Fruit fly (Drosophila melanogaster) whole organism, wandering third instar larva: Measurements from ENCODE around the gene Capr.

ENCODE experiments used
- Abd-B ChIP-seq: fragments of >200 bp; optimal IDR thresholded peaks from 2 replicates; lab custom pipeline; 2017; ENCODE audit warnings: missing biosample characterization, missing genetic modification characterization
- CG32264 ChIP-seq: fragments of 200-800 bp; sonication (Bioruptor generic); optimal IDR thresholded peaks from 2 replicates; lab custom pipeline; 2016; ENCODE audit warnings: missing biosample characterization, missing genetic modification characterization
- CG9705 ChIP-seq: fragments of 200-800 bp; sonication (Bioruptor generic); optimal IDR thresholded peaks from 2 replicates; lab custom pipeline; 2018; ENCODE audit warnings: missing biosample characterization, mild to moderate bottlenecking, missing genetic modification characterization
- CrebA ChIP-seq: fragments of 200-800 bp; sonication (Bioruptor generic); optimal IDR thresholded peaks from 2 replicates; lab custom pipeline; 2016; ENCODE audit warnings: missing biosample characterization, mild to moderate bottlenecking, missing genetic modification characterization, borderline replicate concordance
- Dfd ChIP-seq: fragments of >200 bp; optimal IDR thresholded peaks from 2 replicates; lab custom pipeline; 2017; ENCODE audit warnings: missing biosample characterization, missing genetic modification characterization
- Dif ChIP-seq: fragments of 200-275, 200-300 bp; sonication (Bioruptor generic); optimal IDR thresholded peaks from 2 replicates; lab custom pipeline; 2018; ENCODE audit warnings: missing biosample characterization, missing genetic modification characterization; ENCODE audit not compliant: partially characterized antibody
- GATAd ChIP-seq: sonication (Bioruptor generic); optimal IDR thresholded peaks from 2 replicates; lab custom pipeline; 2016; ENCODE audit warnings: missing biosample characterization, missing genetic modification characterization
- HLH106 ChIP-seq: fragments of 200-800 bp; optimal IDR thresholded peaks from 3 replicates; lab custom pipeline; 2019; ENCODE audit warnings: missing biosample characterization, mild to moderate bottlenecking, missing genetic modification characterization, moderate library complexity
- Hnf4 ChIP-seq: fragments of 200-800 bp; sonication (Bioruptor generic); optimal IDR thresholded peaks from 2 replicates; lab custom pipeline; 2016; ENCODE audit warnings: missing biosample characterization, mild to moderate bottlenecking, missing genetic modification characterization
- Hr78 ChIP-seq: fragments of >200 bp; optimal IDR thresholded peaks from 2 replicates; lab custom pipeline; 2017; ENCODE audit warnings: missing biosample characterization, missing genetic modification characterization
- Jra ChIP-seq: sonication (Bioruptor generic); optimal IDR thresholded peaks from 2 replicates; lab custom pipeline; 2016; ENCODE audit warnings: missing biosample characterization, missing genetic modification characterization
- Mio ChIP-seq: sonication (Bioruptor generic); optimal IDR thresholded peaks from 2 replicates; lab custom pipeline; 2016; ENCODE audit warnings: missing biosample characterization, missing genetic modification characterization
- Myc ChIP-seq: fragments of >200 bp; optimal IDR thresholded peaks from 2 replicates; lab custom pipeline; 2017
- OdsH ChIP-seq: fragments of 200-800 bp; sonication (Bioruptor generic); optimal IDR thresholded peaks from 2 replicates; lab custom pipeline; 2016; ENCODE audit warnings: missing biosample characterization, mild to moderate bottlenecking, missing genetic modification characterization
- Rel ChIP-seq, 2 experiments: fragments of 200-800 bp; sonication (Bioruptor generic) in 1 of 2; optimal IDR thresholded peaks; 2 replicates in 1 of 2; 3 replicates in 1 of 2; lab custom pipeline; 2016 to 2019; ENCODE audit warnings: mild to moderate bottlenecking in 2 of 2, missing biosample characterization in 2 of 2, missing genetic modification characterization in 2 of 2, moderate library complexity in 1 of 2
- Sp1 ChIP-seq: fragments of 200-800 bp; sonication (Bioruptor generic); optimal IDR thresholded peaks from 3 replicates; lab custom pipeline; 2019; ENCODE audit warnings: missing biosample characterization, mild to moderate bottlenecking, missing genetic modification characterization, moderate library complexity
- br ChIP-seq: fragments of 200-800 bp; sonication (Bioruptor generic); optimal IDR thresholded peaks from 2 replicates; lab custom pipeline; 2016; ENCODE audit warnings: missing biosample characterization, missing genetic modification characterization
- brk ChIP-seq: fragments of 200-800 bp; sonication (Bioruptor generic); optimal IDR thresholded peaks from 2 replicates; lab custom pipeline; 2016; ENCODE audit warnings: missing biosample characterization, mild to moderate bottlenecking, missing genetic modification characterization
- dl ChIP-seq, 2 experiments: fragments of 175-275, 200-275 bp in 1 of 2; fragments of 200-275 bp in 1 of 2; sonication (Bioruptor generic); optimal IDR thresholded peaks; lab custom pipeline; 2018; ENCODE audit warnings: mild to moderate bottlenecking in 2 of 2, missing biosample characterization in 2 of 2, missing genetic modification characterization in 2 of 2, moderate library complexity in 2 of 2; ENCODE audit not compliant: partially characterized antibody in 2 of 2, insufficient read depth in 1 of 2
- dsf ChIP-seq: sonication (Bioruptor generic); optimal IDR thresholded peaks from 2 replicates; lab custom pipeline; 2016; ENCODE audit warnings: missing biosample characterization, missing genetic modification characterization, borderline replicate concordance
- ey ChIP-seq: fragments of 200-800 bp; sonication (Bioruptor generic); optimal IDR thresholded peaks from 2 replicates; lab custom pipeline; 2016; ENCODE audit warnings: missing biosample characterization, missing genetic modification characterization
- foxo ChIP-seq, 2 experiments: fragments of 200-800 bp; sonication (Bioruptor generic); optimal IDR thresholded peaks; 2 replicates in 1 of 2; 3 replicates in 1 of 2; lab custom pipeline; 2016 to 2017; ENCODE audit warnings: missing biosample characterization in 2 of 2, missing genetic modification characterization in 2 of 2
- fru ChIP-seq: fragments of 200-800 bp; sonication (Bioruptor generic); optimal IDR thresholded peaks from 3 replicates; lab custom pipeline; 2016; ENCODE audit warnings: missing biosample characterization, mild to moderate bottlenecking, missing genetic modification characterization
- h ChIP-seq: fragments of 200-800 bp; sonication (Bioruptor generic); optimal IDR thresholded peaks from 3 replicates; lab custom pipeline; 2016; ENCODE audit warnings: missing biosample characterization, mild to moderate bottlenecking, missing genetic modification characterization
- jim ChIP-seq: fragments of 175-275, 200-325 bp; sonication (Bioruptor generic); optimal IDR thresholded peaks from 2 replicates; lab custom pipeline; 2016; ENCODE audit warnings: missing biosample characterization, mild to moderate bottlenecking, missing genetic modification characterization
- pan ChIP-seq: fragments of >200 bp; optimal IDR thresholded peaks from 2 replicates; lab custom pipeline; 2017
- psq ChIP-seq: fragments of 200-800 bp; sonication (Bioruptor generic); optimal IDR thresholded peaks from 3 replicates; lab custom pipeline; 2017; ENCODE audit warnings: missing biosample characterization, mild to moderate bottlenecking, missing genetic modification characterization, moderate library complexity
- rgr ChIP-seq: fragments of 200-800 bp; sonication (Bioruptor generic); optimal IDR thresholded peaks from 3 replicates; lab custom pipeline; 2016; ENCODE audit warnings: missing biosample characterization, mild to moderate bottlenecking, missing genetic modification characterization
- sage ChIP-seq: fragments of 200-800 bp; sonication (Bioruptor generic); optimal IDR thresholded peaks from 2 replicates; lab custom pipeline; 2016; ENCODE audit warnings: missing biosample characterization, mild to moderate bottlenecking, missing genetic modification characterization
- sv ChIP-seq: fragments of 200-800 bp; sonication (Bioruptor generic); optimal IDR thresholded peaks from 3 replicates; lab custom pipeline; 2016; ENCODE audit warnings: missing biosample characterization, missing genetic modification characterization
- tai ChIP-seq: sonication (Bioruptor generic); optimal IDR thresholded peaks from 2 replicates; lab custom pipeline; 2016; ENCODE audit warnings: missing biosample characterization, missing genetic modification characterization
- usp ChIP-seq: fragments of >200 bp; optimal IDR thresholded peaks from 2 replicates; lab custom pipeline; 2017; ENCODE audit warnings: missing biosample characterization, missing genetic modification characterization
- woc ChIP-seq: sonication (Bioruptor generic); optimal IDR thresholded peaks from 2 replicates; lab custom pipeline; 2016; ENCODE audit warnings: missing biosample characterization, mild to moderate bottlenecking, missing genetic modification characterization

Capr gene

dm6 chr3L:18686220-18686801 lies 13.2 kb upstream of the Capr start, which contains the start of gene Cyp12c1:
Cyp12c1 (minus strand) TSS chr3L:18686319.
- peak; percentile 41 for TF ChIP-seq fru (GFP tag; lab: Kevin White, UChicago)
- TF ChIP-seq Rel (GFP tag; optimal IDR thresholded peaks at IDR 0.05; lab: Kevin White, UChicago): no peak
- peak; percentile 88 for TF ChIP-seq Rel (tag; optimal IDR thresholded peaks at IDR 0.05; lab: Kevin White, UChicago)
- no peak for TF ChIP-seq Abd-B (GFP tag; lab: Kevin White, UChicago)
- TF ChIP-seq Jra (GFP tag; lab: Kevin White, UChicago): no peak
- no peak for TF ChIP-seq Hnf4
- no peak for TF ChIP-seq tai (GFP tag; lab: Kevin White, UChicago)

- TF ChIP-seq Jra (GFP tag; lab: Kevin White, UChicago) (peak; percentile 69), Rel (GFP tag; optimal IDR thresholded peaks at IDR 0.05; lab: Kevin White, UChicago) (no peak), Rel (tag; optimal IDR thresholded peaks at IDR 0.05; lab: Kevin White, UChicago) (peak; percentile 87), Mio (GFP tag; lab: Kevin White, UChicago) (no peak), dl (GFP tag; optimal IDR thresholded peaks at IDR 0.05; lab: Kevin White, UChicago; ENCODE audit: insufficient read depth in 1 of 2, partially characterized antibody in 2 of 2) (peak in 1 of 2 experiments; percentile 50), Dif (GFP tag; lab: Kevin White, UChicago) (no peak)
These were observed 10.7 kb upstream of the Capr start, which contains the start of gene Chmp1 for dm6 chr3L:18683846-18684245. Chmp1 (minus strand) TSS chr3L:18684061.

- TF ChIP-seq psq (GFP tag; lab: Kevin White, UChicago) (peak; percentile 66), Rel (GFP tag; optimal IDR thresholded peaks at IDR 0.05; lab: Kevin White, UChicago) (no peak), Rel (tag; optimal IDR thresholded peaks at IDR 0.05; lab: Kevin White, UChicago) (peak; percentile 9), jim (no peak), woc (GFP tag; lab: Kevin White, UChicago) (peak; percentile 29), OdsH (GFP tag; lab: Kevin White, UChicago) (peak; percentile 24), br (GFP tag; lab: Kevin White, UChicago) (no peak), sv (GFP tag; lab: Kevin White, UChicago) (no peak), rgr (peak; percentile 55), Dif (GFP tag; lab: Kevin White, UChicago) (no peak), Mio (GFP tag; lab: Kevin White, UChicago) (no peak), GATAd (peak; percentile 10), ey (GFP tag; lab: Kevin White, UChicago) (peak; percentile 8), brk (GFP tag; lab: Kevin White, UChicago) (no peak), foxo (GFP tag; optimal IDR thresholded peaks at IDR 0.05; lab: Kevin White, UChicago) (peak in 1 of 2 experiments; percentile 66), pan (lab: Kevin White, UChicago) (no peak), h (GFP tag; lab: Kevin White, UChicago) (no peak), Dfd (no peak), dsf (GFP tag; lab: Kevin White, UChicago) (no peak), sage (GFP tag; lab: Kevin White, UChicago) (no peak), Sp1 (GFP tag; lab: Kevin White, UChicago) (peak; percentile 61), Hr78 (GFP tag; lab: Kevin White, UChicago) (no peak), Hnf4 (no peak), CG9705 (GFP tag; lab: Kevin White, UChicago) (no peak), tai (GFP tag; lab: Kevin White, UChicago) (no peak), CrebA (GFP tag; lab: Kevin White, UChicago) (no peak), CG32264 (GFP tag; lab: Kevin White, UChicago) (no peak), HLH106 (tag; lab: Kevin White, UChicago) (peak; percentile 67), usp (GFP tag; lab: Kevin White, UChicago) (no peak), Jra (GFP tag; lab: Kevin White, UChicago) (peak; percentile 11), Myc (lab: Kevin White, UChicago) (no peak)
These were observed 8.6 kb upstream of the Capr start, which contains the start of the genes Sgf11 and CG32202 for dm6 chr3L:18681550-18682217. Sgf11 (minus strand) TSS chr3L:18681836. CG32202 (plus strand) TSS chr3L:18682184.
